Fruit fly (Drosophila melanogaster) whole organism, pupa: ENCODE data around the gene lectin-21Cb.

Experiments
- CG10348 ChIP-seq: fragments of 200-800 bp; sonication (Bioruptor generic); IDR thresholded peaks from 2 replicates; pipeline ENCODE4 v1.3.6; 2022; ENCODE audit warnings: missing biosample characterization, missing genetic modification characterization
- CG12605 ChIP-seq: fragments of 200-800 bp; sonication (Bioruptor generic); IDR thresholded peaks from 2 replicates; pipeline ENCODE4 v1.3.6; 2022; ENCODE audit warnings: missing biosample characterization, missing genetic modification characterization
- CG13204 ChIP-seq: fragments of 200-800 bp; sonication (Bioruptor generic); optimal IDR thresholded peaks from 2 replicates; lab custom pipeline; 2018; ENCODE audit warnings: missing biosample characterization, mild to moderate bottlenecking, missing genetic modification characterization, moderate library complexity
- CG14655 ChIP-seq: fragments of 200-800 bp; sonication (Bioruptor generic); optimal IDR thresholded peaks from 3 replicates; lab custom pipeline; 2017; ENCODE audit warnings: mild to moderate bottlenecking, missing biosample characterization, missing genetic modification reagents, missing genetic modification characterization
- CG15710 ChIP-seq: fragments of 200-800 bp; sonication (Bioruptor generic); optimal IDR thresholded peaks from 2 replicates; lab custom pipeline; 2018; ENCODE audit warnings: missing biosample characterization, mild to moderate bottlenecking, missing genetic modification characterization, moderate library complexity
- CG17806 ChIP-seq: fragments of 200-800 bp; sonication (Bioruptor generic); optimal IDR thresholded peaks from 2 replicates; lab custom pipeline; 2018; ENCODE audit warnings: missing biosample characterization, mild to moderate bottlenecking, missing genetic modification characterization, moderate library complexity
- CG32121 ChIP-seq: fragments of 200-800 bp; sonication (Bioruptor generic); IDR thresholded peaks from 2 replicates; pipeline ENCODE4 v1.3.6; 2022; ENCODE audit warnings: missing biosample characterization, missing genetic modification characterization
- CG34367 ChIP-seq: fragments of 200-800 bp; sonication (Bioruptor generic); optimal IDR thresholded peaks from 2 replicates; lab custom pipeline; 2018; ENCODE audit warnings: missing biosample characterization, mild to moderate bottlenecking, missing genetic modification characterization
- CG4496 ChIP-seq: fragments of 200-800 bp; sonication (Bioruptor generic); IDR thresholded peaks from 3 replicates; pipeline ENCODE4 v1.3.6; 2022; ENCODE audit warnings: missing biosample characterization, missing genetic modification characterization
- CG8159 ChIP-seq: fragments of 200-800 bp; sonication (Bioruptor generic); optimal IDR thresholded peaks from 3 replicates; lab custom pipeline; 2018; ENCODE audit warnings: missing biosample characterization, mild to moderate bottlenecking, missing genetic modification characterization, moderate library complexity
- CG8301 ChIP-seq: fragments of 200-800 bp; sonication (Bioruptor generic); optimal IDR thresholded peaks from 2 replicates; lab custom pipeline; 2018; ENCODE audit warnings: missing biosample characterization, mild to moderate bottlenecking, missing genetic modification characterization
- CG9948 ChIP-seq: fragments of 200-800 bp; sonication (Bioruptor generic); optimal IDR thresholded peaks from 2 replicates; lab custom pipeline; 2018; ENCODE audit warnings: missing biosample characterization, mild to moderate bottlenecking, missing genetic modification characterization, moderate library complexity
- D1 ChIP-seq: fragments of 200-800 bp; sonication (Bioruptor generic); optimal IDR thresholded peaks from 2 replicates; lab custom pipeline; 2018; ENCODE audit warnings: missing biosample characterization, mild to moderate bottlenecking, missing genetic modification characterization, moderate library complexity
- EcR ChIP-seq: fragments of 200-800 bp; sonication (Bioruptor generic); optimal IDR thresholded peaks from 3 replicates; lab custom pipeline; 2019; ENCODE audit warnings: missing biosample characterization, missing genetic modification characterization, mild to moderate bottlenecking, moderate library complexity, missing genetic modification reagents
- Ets98B ChIP-seq: fragments of 200-800 bp; sonication (Bioruptor generic); IDR thresholded peaks from 2 replicates; pipeline ENCODE4 v1.3.6; 2022; ENCODE audit warnings: missing biosample characterization, missing genetic modification characterization
- Pif1A ChIP-seq: fragments of 200-800 bp; sonication (Bioruptor generic); optimal IDR thresholded peaks from 3 replicates; lab custom pipeline; 2016; ENCODE audit warnings: missing biosample characterization, missing genetic modification characterization
- Pif1B ChIP-seq: fragments of 200-800 bp; sonication (Bioruptor generic); optimal IDR thresholded peaks from 3 replicates; lab custom pipeline; 2016; ENCODE audit warnings: missing biosample characterization, missing genetic modification characterization
- Snoo ChIP-seq: fragments of 200-800 bp; sonication (Bioruptor generic); optimal IDR thresholded peaks from 3 replicates; lab custom pipeline; 2017; ENCODE audit warnings: missing biosample characterization, mild to moderate bottlenecking, missing genetic modification characterization, inconsistent platforms
- fd96Ca ChIP-seq: fragments of 200-800 bp; sonication (Bioruptor generic); IDR thresholded peaks from 3 replicates; pipeline ENCODE4 v1.3.6; 2022; ENCODE audit warnings: missing biosample characterization, missing genetic modification characterization
- gl ChIP-seq: fragments of 200-800 bp; sonication (Bioruptor generic); optimal IDR thresholded peaks from 2 replicates; lab custom pipeline; 2018; ENCODE audit warnings: missing biosample characterization, mild to moderate bottlenecking, missing genetic modification characterization
- rn ChIP-seq: fragments of 200-800 bp; sonication (Bioruptor generic); IDR thresholded peaks from 2 replicates; pipeline ENCODE4 v1.3.6; 2022; ENCODE audit warnings: missing biosample characterization, missing genetic modification characterization

Gene lectin-21Cb

DNA sequence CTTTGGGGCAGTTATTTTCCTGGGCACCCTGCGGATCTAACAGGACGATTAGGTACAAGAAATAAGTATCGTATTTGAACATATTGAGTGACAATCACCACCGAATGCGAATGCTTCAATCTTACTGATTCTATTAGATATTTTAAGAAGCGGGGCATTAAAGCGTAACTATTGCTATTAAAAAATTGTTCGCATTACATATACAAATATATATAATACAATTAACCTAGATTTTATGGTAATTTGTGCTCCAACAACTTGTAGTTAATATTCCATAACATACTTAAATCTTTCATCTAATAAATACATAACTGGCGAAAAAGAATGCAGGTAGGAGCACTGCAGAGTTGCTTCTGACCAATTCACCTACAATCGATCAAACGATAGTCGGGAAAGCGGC, at the start of gene lectin-21Cb:
TSS of gene lectin-21Cb (minus strand) at position 101 of the 400 bp plus-strand sequence.
- TF ChIP-seq CG32121 (GFP tag; lab: Robert Waterston, UW): no peak
- TF ChIP-seq fd96Ca: no peak
- no peak for TF ChIP-seq CG15710
- no peak for TF ChIP-seq CG14655 (GFP tag; lab: Kevin White, UChicago)
- TF ChIP-seq Ets98B (GFP tag; lab: Robert Waterston, UW): no peak
- no peak for TF ChIP-seq CG10348
- TF ChIP-seq Pif1B (GFP tag; lab: Kevin White, UChicago): no peak
- no peak for TF ChIP-seq gl (tag; lab: Kevin White, UChicago)
- TF ChIP-seq CG9948 (tag; lab: Kevin White, UChicago): no peak
- TF ChIP-seq CG13204 (GFP tag; lab: Kevin White, UChicago): no peak
- no peak for TF ChIP-seq EcR (GFP tag; lab: Kevin White, UChicago)
- TF ChIP-seq CG4496 (GFP tag; lab: Robert Waterston, UW): no peak

DNA sequence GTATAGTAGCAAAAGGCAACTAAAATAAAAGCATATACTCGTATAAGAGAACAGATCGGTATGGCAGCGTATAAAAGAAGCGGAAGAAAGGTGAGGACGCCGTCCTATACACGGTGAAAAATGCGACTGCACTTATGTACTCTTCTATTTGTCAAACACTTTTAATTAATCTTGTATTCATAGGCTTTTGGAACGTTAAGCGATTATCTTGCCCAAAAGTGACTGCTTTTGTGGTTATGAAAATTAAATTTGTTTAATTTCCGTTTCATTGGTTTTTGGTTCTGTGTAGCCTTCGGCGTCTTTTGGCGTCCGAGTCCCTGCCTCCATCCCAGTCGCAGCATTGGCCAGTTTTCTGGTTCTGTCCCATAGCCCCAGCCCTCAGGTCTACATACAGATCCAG, 49.8 kb upstream of the lectin-21Cb start:
- TF ChIP-seq Pif1B (GFP tag; lab: Kevin White, UChicago): peak; percentile 82
- peak; percentile 92 for TF ChIP-seq CG9948 (tag; lab: Kevin White, UChicago)
- TF ChIP-seq CG8301 (tag; lab: Kevin White, UChicago): peak; percentile 32
- peak; percentile 95 for TF ChIP-seq CG8159 (tag; lab: Kevin White, UChicago)
- peak; percentile 79 for TF ChIP-seq Snoo (tag; lab: Kevin White, UChicago)
- no peak for TF ChIP-seq CG32121 (GFP tag; lab: Robert Waterston, UW)
- peak; percentile 90 for TF ChIP-seq gl (tag; lab: Kevin White, UChicago)
- peak; percentile 73 for TF ChIP-seq CG14655 (GFP tag; lab: Kevin White, UChicago)
- TF ChIP-seq CG15710: peak; percentile 96
- TF ChIP-seq fd96Ca: peak; percentile 32; the same call in 2 of the 3 replicates
- peak; percentile 35; the same call in 1 of the 2 replicates for TF ChIP-seq CG12605 (GFP tag; lab: Robert Waterston, UW)
- peak; percentile 35; the same call in 1 of the 2 replicates for TF ChIP-seq rn (GFP tag; lab: Robert Waterston, UW)
- TF ChIP-seq CG13204 (GFP tag; lab: Kevin White, UChicago): peak; percentile 87
- TF ChIP-seq CG4496 (GFP tag; lab: Robert Waterston, UW): peak; percentile 56; the same call in 1 of the 3 replicates
- TF ChIP-seq CG34367: peak; percentile 94
- peak; percentile 87 for TF ChIP-seq Pif1A (GFP tag; lab: Kevin White, UChicago)
- no peak for TF ChIP-seq EcR (GFP tag; lab: Kevin White, UChicago)
- TF ChIP-seq CG10348: no peak
- peak; percentile 47 for TF ChIP-seq D1 (tag; lab: Kevin White, UChicago)
- peak; percentile 95 for TF ChIP-seq CG17806 (tag; lab: Kevin White, UChicago)
- no peak for TF ChIP-seq Ets98B (GFP tag; lab: Robert Waterston, UW)

DNA sequence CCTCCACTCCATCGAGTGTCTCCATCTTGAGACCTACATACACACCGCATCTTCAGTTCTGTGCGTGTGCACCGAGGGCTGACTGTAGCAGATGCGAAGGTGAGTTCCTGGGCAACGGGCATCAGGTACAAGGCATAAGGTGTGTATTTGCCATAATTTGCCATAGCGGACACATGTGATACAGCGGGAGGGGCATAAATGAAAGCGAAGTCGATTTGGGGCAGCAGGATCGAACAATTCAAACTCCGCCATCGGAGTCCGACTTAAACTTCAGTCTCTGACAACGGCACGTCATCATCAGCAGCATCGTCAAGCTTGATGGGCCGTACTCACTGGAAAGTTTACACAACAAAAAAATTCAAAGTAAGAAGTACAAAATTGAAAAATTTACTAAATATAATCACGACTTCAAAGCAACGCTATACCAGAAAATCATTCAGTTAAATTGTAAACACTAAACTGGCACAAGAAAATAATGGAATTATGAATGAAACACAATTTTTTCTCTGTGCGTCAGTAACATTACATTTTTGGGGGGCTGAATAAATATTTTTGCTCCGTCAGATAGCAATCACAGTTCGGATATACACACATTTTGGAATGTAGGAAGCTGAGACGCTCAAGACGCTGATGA, 48.1 kb upstream of the lectin-21Cb start:
- peak; percentile 88 for TF ChIP-seq CG8159 (tag; lab: Kevin White, UChicago)
- TF ChIP-seq CG4496 (GFP tag; lab: Robert Waterston, UW): peak; percentile 45; the same call in 1 of the 3 replicates
- peak; percentile 61 for TF ChIP-seq Pif1B (GFP tag; lab: Kevin White, UChicago)
- TF ChIP-seq Ets98B (GFP tag; lab: Robert Waterston, UW): no peak
- TF ChIP-seq Pif1A (GFP tag; lab: Kevin White, UChicago): peak; percentile 72
- no peak for TF ChIP-seq EcR (GFP tag; lab: Kevin White, UChicago)
- TF ChIP-seq CG8301 (tag; lab: Kevin White, UChicago): peak; percentile 2
- peak; percentile 85 for TF ChIP-seq CG17806 (tag; lab: Kevin White, UChicago)
- TF ChIP-seq fd96Ca: no peak
- no peak for TF ChIP-seq rn (GFP tag; lab: Robert Waterston, UW)
- no peak for TF ChIP-seq CG32121 (GFP tag; lab: Robert Waterston, UW)
- TF ChIP-seq CG14655 (GFP tag; lab: Kevin White, UChicago): peak; percentile 34
- no peak for TF ChIP-seq CG12605 (GFP tag; lab: Robert Waterston, UW)
- peak; percentile 76 for TF ChIP-seq Snoo (tag; lab: Kevin White, UChicago)
- peak; percentile 77 for TF ChIP-seq CG9948 (tag; lab: Kevin White, UChicago)
- TF ChIP-seq CG15710: peak; percentile 81
- peak; percentile 73 for TF ChIP-seq CG34367
- no peak for TF ChIP-seq CG13204 (GFP tag; lab: Kevin White, UChicago)
- no peak for TF ChIP-seq gl (tag; lab: Kevin White, UChicago)
- TF ChIP-seq D1 (tag; lab: Kevin White, UChicago): peak; percentile 1
- TF ChIP-seq CG10348: no peak

DNA sequence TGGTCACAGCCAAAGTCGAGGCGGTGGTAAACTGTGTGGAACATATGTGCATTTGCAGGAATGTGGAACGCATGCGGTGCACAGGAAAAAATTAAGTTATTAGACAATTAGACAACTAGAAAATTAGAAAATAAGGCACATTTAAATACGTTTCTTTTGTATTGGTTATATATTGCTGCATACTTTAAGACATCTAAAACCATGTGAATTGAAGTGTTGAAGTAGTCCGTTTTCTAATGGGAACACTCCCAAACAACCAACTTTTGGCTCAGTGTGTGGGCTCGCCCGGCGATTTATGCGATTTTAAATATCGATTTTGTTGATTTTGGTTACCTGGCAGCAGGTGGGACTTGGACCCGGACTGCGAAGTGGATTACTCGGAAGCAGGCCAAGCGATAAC, 43.3 kb upstream of the lectin-21Cb start:
- no peak for TF ChIP-seq EcR (GFP tag; lab: Kevin White, UChicago)
- TF ChIP-seq Pif1A (GFP tag; lab: Kevin White, UChicago): peak; percentile 35
- peak; percentile 58 for TF ChIP-seq CG8301 (tag; lab: Kevin White, UChicago)
- TF ChIP-seq fd96Ca: peak; percentile 73
- no peak for TF ChIP-seq CG17806 (tag; lab: Kevin White, UChicago)
- peak; percentile 40 for TF ChIP-seq CG14655 (GFP tag; lab: Kevin White, UChicago)
- TF ChIP-seq CG10348: peak; percentile 52; the same call in 1 of the 2 replicates
- peak; percentile 86 for TF ChIP-seq CG32121 (GFP tag; lab: Robert Waterston, UW)
- no peak for TF ChIP-seq CG34367
- TF ChIP-seq CG4496 (GFP tag; lab: Robert Waterston, UW): peak; percentile 80
- 0 out of 2 replicates have a peak, but pooled peaks have one; percentile 13 for TF ChIP-seq rn (GFP tag; lab: Robert Waterston, UW)
- peak; percentile 81 for TF ChIP-seq Ets98B (GFP tag; lab: Robert Waterston, UW)
- 0 out of 2 replicates have a peak, but pooled peaks have one; percentile 20 for TF ChIP-seq CG12605 (GFP tag; lab: Robert Waterston, UW)

DNA sequence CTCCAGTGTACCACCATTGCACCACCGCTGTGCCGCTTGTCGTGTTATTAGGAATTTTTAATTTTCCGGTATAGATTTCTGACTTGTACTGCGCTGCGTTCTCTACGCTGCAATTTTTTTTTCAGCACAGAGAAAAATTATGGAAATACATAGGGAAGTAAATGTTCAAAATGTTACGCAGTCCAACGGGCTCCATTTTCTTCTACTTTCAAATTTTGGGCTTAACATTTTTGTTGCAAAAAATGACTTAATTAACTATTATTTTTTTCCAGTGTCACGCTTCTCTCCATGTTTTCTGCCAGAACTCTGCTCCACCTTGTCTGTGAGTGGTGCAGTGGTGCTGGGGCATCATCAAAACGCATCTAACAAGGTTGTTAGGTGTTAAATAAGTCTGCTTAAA, 40.0 kb upstream of the lectin-21Cb start:
- TF ChIP-seq CG8301 (tag; lab: Kevin White, UChicago) (peak; percentile 57), CG32121 (GFP tag; lab: Robert Waterston, UW) (no peak), CG14655 (GFP tag; lab: Kevin White, UChicago) (peak; percentile 70), CG10348 (no peak), Ets98B (GFP tag; lab: Robert Waterston, UW) (peak; percentile 10; the same call in 1 of the 2 replicates), CG4496 (GFP tag; lab: Robert Waterston, UW) (no peak), fd96Ca (no peak), Pif1A (GFP tag; lab: Kevin White, UChicago) (peak; percentile 15), Snoo (tag; lab: Kevin White, UChicago) (no peak), CG12605 (GFP tag; lab: Robert Waterston, UW) (no peak)
